Fruit fly (Drosophila melanogaster): ENCODE measurements around the gene CG9649.

DNA sequence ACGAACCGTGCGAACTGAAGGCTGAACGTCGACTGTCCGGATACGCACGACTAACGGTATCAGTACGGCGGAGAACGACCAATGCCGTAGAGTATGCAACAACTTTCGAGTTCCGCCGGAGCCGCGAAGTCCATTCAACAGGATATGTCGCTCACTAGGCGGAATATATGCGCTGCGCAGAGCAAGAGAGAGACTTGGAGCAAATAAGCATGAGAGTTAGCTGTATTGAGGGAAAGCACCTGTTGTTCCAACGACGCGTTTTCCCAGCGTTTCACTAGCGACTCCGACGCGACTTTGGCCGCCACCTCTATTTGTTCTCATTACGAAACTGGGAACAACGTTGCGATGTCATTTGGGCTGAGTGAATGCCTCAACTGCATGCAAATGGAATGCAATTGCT is 2.9 kb downstream of the CG9649 start, which contains the start of gene Dop1R1:
- TF ChIP-seq CG8478 (optimal IDR thresholded peaks at IDR 0.05) (no peak), CTCF (optimal IDR thresholded peaks at IDR 0.05) (no peak)
